Fruit fly (Drosophila melanogaster): ENCODE data around the gene Rab1.
A peak's percentile ranks its signal among the peaks of the same experiment; 100 is the strongest.

The Rab1 gene

DNA sequence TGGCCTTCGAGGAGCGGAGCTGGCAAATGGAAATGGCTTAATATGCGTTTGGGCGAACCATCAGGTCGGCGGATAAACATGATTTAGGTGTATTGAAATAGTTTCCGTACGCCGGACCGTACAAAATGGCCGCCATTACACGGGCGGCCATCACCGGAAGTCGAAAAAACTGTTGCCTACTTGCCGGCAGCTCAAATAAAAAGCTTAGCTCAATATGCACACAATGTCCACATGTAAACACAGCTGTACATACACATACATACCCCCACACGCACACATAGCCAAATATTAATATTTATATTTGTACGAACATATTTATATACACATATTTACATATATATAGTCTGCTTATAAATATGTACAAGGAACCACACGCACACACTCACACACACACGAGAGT lies 5.7 kb downstream of the Rab1 start (continued):
- TF ChIP-seq CkIIα-i1 (GFP tag; IDR thresholded peaks at IDR 0.05), result no peak
- TF ChIP-seq CG14667 (GFP tag; IDR thresholded peaks at IDR 0.05), result no peak
- TF ChIP-seq org-1 (GFP tag; optimal IDR thresholded peaks at IDR 0.05), result no peak
- no peak for TF ChIP-seq danr (GFP tag; IDR thresholded peaks at IDR 0.05)
- peak; percentile 9 for TF ChIP-seq CG10431 (GFP tag; optimal IDR thresholded peaks at IDR 0.05)
- 0 out of 2 replicates have a peak, but pooled peaks have one; percentile 17 for TF ChIP-seq cas (GFP tag; IDR thresholded peaks at IDR 0.05)
- TF ChIP-seq CG31365 (tag; optimal IDR thresholded peaks at IDR 0.05), result no peak
- no peak for TF ChIP-seq bigmax (GFP tag; optimal IDR thresholded peaks at IDR 0.05)
- TF ChIP-seq ranshi (GFP tag; IDR thresholded peaks at IDR 0.05), result peak; percentile 57; the same call in 1 of the 2 replicates
- TF ChIP-seq grn (GFP tag; optimal IDR thresholded peaks at IDR 0.05), result no peak
- TF ChIP-seq nerfin-2 (GFP tag; IDR thresholded peaks at IDR 0.05; ENCODE audit: partially characterized antibody), result no peak
- TF ChIP-seq al (GFP tag; IDR thresholded peaks at IDR 0.05), result no peak
- TF ChIP-seq CG3065 (GFP tag; optimal IDR thresholded peaks at IDR 0.05), result no peak
- 0 out of 3 replicates have a peak, but pooled peaks have one; percentile 44 for TF ChIP-seq ken (GFP tag; IDR thresholded peaks at IDR 0.05)
- TF ChIP-seq HLH4C (GFP tag; IDR thresholded peaks at IDR 0.05; ENCODE audit: partially characterized antibody), result no peak
- no peak for TF ChIP-seq Drgx (GFP tag; IDR thresholded peaks at IDR 0.05)
- TF ChIP-seq CG7786 (GFP tag; optimal IDR thresholded peaks at IDR 0.05), result no peak
- no peak for TF ChIP-seq tio (GFP tag; optimal IDR thresholded peaks at IDR 0.05)
- peak; percentile 27; the same call in 1 of the 2 replicates for TF ChIP-seq lmd (GFP tag; IDR thresholded peaks at IDR 0.05)
- no peak for TF ChIP-seq chif (GFP tag; optimal IDR thresholded peaks at IDR 0.05)
- TF ChIP-seq CG6791 (GFP tag; IDR thresholded peaks at IDR 0.05; ENCODE audit: partially characterized antibody), result no peak
- TF ChIP-seq CG4282 (GFP tag; optimal IDR thresholded peaks at IDR 0.05), result no peak
- no peak for TF ChIP-seq CG34376 (GFP tag; optimal IDR thresholded peaks at IDR 0.05)
- TF ChIP-seq CG14050 (GFP tag; IDR thresholded peaks at IDR 0.05), result no peak
- TF ChIP-seq Hsf (GFP tag; optimal IDR thresholded peaks at IDR 0.05), result no peak
- TF ChIP-seq CG1024 (GFP tag; IDR thresholded peaks at IDR 0.05), result peak; percentile 34; the same call in 1 of the 2 replicates
- no peak for TF ChIP-seq ERR (GFP tag; optimal IDR thresholded peaks at IDR 0.05)
- TF ChIP-seq croc (GFP tag; conservative IDR thresholded peaks at IDR 0.05), result no peak
- TF ChIP-seq CG5953 (GFP tag; IDR thresholded peaks at IDR 0.05), result peak; percentile 19; the same call in 1 of the 2 replicates
- TF ChIP-seq CG17385 (GFP tag; optimal IDR thresholded peaks at IDR 0.05), result peak; percentile 45
- no peak for TF ChIP-seq Lpt (GFP tag; optimal IDR thresholded peaks at IDR 0.05)
- no peak for TF ChIP-seq CG2889 (GFP tag; IDR thresholded peaks at IDR 0.05)
- no peak for TF ChIP-seq lov (optimal IDR thresholded peaks at IDR 0.05)
- TF ChIP-seq lov (GFP tag; IDR thresholded peaks at IDR 0.05), result peak; percentile 56; the same call in 2 of the 3 replicates
- no peak for TF ChIP-seq CG9437 (GFP tag; optimal IDR thresholded peaks at IDR 0.05)
- no peak for TF ChIP-seq Aef1 (GFP tag; IDR thresholded peaks at IDR 0.05)
- no peak for TF ChIP-seq emc (GFP tag; optimal IDR thresholded peaks at IDR 0.05)
- no peak for TF ChIP-seq gfzf (GFP tag; optimal IDR thresholded peaks at IDR 0.05)
- peak; percentile 61 for TF ChIP-seq NfI (GFP tag; optimal IDR thresholded peaks at IDR 0.05)
- no peak for TF ChIP-seq D19A (tag; optimal IDR thresholded peaks at IDR 0.05)
- TF ChIP-seq Hr78 (GFP tag; optimal IDR thresholded peaks at IDR 0.05), result no peak
- no peak for TF ChIP-seq CG18011 (GFP tag; optimal IDR thresholded peaks at IDR 0.05)
- no peak for TF ChIP-seq cato (GFP tag; optimal IDR thresholded peaks at IDR 0.05; ENCODE audit: borderline replicate concordance)
- TF ChIP-seq CG17568 (GFP tag; optimal IDR thresholded peaks at IDR 0.05), result peak; percentile 41
- no peak for TF ChIP-seq btn (GFP tag; optimal IDR thresholded peaks at IDR 0.05)
- no peak for TF ChIP-seq CG8359 (GFP tag; optimal IDR thresholded peaks at IDR 0.05; ENCODE audit: borderline replicate concordance)
- TF ChIP-seq abd-A (tag; optimal IDR thresholded peaks at IDR 0.05), result no peak
- TF ChIP-seq CG3163 (GFP tag; optimal IDR thresholded peaks at IDR 0.05), result no peak
- no peak for TF ChIP-seq E2f1 (GFP tag; IDR thresholded peaks at IDR 0.05)
- TF ChIP-seq kni (GFP tag; optimal IDR thresholded peaks at IDR 0.05), result no peak
- peak; percentile 31 for TF ChIP-seq fd64A (GFP tag; optimal IDR thresholded peaks at IDR 0.05)
- peak; percentile 47; the same call in 1 of the 2 replicates for TF ChIP-seq vvl (GFP tag; IDR thresholded peaks at IDR 0.05)

Measured in whole organism, embryonic.